Worm (Caenorhabditis elegans): ENCODE measurements around the gene C04C3.4.

Gene C04C3.4

DNA sequence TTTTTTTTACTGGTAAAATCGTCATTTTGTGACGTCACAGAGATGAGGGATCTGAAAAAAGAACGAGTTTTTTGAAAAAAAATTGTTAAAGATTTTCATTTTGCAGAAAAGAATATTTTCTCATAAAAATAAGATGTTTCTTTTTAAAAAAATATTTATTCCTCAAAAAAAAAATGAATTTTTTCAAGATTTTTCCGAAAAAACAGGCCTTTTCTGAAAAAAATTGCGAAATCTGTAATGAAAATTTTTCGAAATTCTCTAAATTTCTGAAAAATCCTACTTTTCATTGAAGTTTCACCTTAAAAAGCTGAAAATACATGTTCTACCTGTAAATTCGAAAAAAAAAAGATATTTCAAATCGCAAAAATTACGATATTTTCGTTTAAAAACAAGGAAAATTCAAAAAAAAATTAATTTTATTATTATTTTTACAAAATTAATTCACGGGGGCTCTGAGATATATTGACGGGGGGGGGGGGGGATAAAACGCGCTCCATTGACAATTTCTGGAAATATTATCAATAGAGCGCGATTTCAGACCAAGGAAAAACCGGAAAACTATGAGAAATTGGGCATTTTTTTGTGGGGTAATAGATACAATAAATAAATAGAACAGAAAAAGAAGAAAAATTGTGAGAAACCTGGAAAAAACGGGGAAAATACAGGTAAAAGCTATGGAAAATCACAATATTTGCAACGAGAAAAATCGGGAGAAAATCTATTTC lies 15.9 kb upstream of the C04C3.4 start, which contains the start of gene otub-4:
TSS of gene otub-4 (minus strand) at position 51 of the 725 bp plus-strand sequence.
- TF ChIP-seq unc-55 (GFP tag; optimal IDR thresholded peaks at IDR 0.05) (peak; percentile 15), lin-11 (tag; optimal IDR thresholded peaks at IDR 0.05) (no peak)

DNA sequence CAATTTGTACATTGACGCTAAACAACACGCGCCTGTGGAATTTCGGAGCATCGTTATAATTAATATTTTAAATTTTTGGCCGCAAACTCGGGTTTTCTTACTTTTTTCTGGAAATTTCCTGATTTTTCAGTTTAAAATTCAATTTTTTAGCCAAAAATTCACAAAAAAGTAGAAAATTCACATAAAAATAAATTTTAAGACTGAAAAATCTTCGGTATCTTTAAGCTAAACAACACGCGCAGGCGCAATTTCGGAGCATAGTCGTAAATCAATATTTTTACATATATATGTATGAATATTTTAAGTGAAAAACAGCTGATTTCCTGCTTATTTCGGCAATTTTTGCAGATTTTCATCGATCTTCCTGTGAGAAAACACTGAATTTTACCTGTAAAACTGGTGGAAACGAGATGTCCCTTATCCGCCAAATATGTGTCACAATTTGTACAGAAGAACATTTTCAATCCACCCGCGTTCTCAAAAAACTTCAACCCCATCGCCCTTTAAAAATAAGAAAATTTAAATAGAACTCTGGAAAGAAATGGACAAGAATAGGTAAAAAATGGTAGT lies 11.7 kb upstream of the C04C3.4 start, which contains the start of gene B0546.3:
TSS of gene B0546.3 (minus strand) at position 504 of the 570 bp plus-strand sequence.
- no peak for TF ChIP-seq nhr-77 (tag; optimal IDR thresholded peaks at IDR 0.05)
- no peak for TF ChIP-seq lin-13 (GFP tag; optimal IDR thresholded peaks at IDR 0.05)
- peak; percentile 71 for TF ChIP-seq ama-1 (optimal IDR thresholded peaks at IDR 0.05)
- TF ChIP-seq lsy-2 (tag; optimal IDR thresholded peaks at IDR 0.05) = peak in 1 of 2 experiments; percentile 19

DNA sequence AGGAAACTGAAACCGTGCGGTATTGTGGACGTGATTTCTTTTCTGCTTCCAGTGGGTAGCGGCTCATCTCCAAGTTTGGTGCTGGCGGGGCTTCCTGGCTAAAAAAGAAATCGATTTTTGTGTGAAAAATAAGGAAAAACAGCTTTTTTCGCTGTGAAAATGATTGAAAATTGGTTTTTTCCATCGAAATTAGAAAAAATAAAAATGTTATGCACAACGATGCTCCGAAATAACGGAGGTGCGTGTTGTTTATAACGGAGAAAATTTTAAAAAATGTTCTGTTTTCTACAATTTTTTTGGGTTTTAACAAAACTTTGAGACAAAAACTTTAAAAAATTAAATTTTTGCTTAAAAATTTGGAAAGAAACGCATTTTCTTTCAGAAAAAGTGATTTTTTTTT lies 11.0 kb upstream of the C04C3.4 start:
- TF ChIP-seq unc-55 (GFP tag; optimal IDR thresholded peaks at IDR 0.05) (peak; percentile 16), unc-62 (GFP tag; optimal IDR thresholded peaks at IDR 0.05) (no peak), lsy-2 (tag; optimal IDR thresholded peaks at IDR 0.05) (peak in 1 of 2 experiments; percentile 3), nhr-21 (tag; optimal IDR thresholded peaks at IDR 0.05) (no peak)

DNA sequence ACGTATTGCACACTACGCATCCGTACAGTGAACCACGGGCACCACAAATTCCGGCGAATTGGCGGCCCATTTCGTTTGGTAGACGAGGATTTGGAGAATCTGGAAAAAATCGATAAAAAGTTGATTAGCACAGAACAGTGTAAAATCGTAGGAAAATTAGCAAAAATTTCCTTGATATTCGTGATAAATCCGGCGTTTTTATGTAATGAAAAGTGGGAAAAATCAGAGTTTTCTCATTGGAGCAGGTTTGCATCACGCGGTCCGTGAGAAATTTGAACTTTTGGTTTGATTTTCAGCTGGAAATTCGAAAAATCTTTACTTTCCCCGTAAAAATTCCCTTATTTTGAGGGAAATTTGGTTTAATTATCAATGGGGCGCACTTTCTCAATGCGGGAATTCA lies 10.1 kb upstream of the C04C3.4 start, which contains the start of gene B0546.4:
TSS of gene B0546.4 (minus strand) at position 101 of the 400 bp plus-strand sequence.
- no peak for TF ChIP-seq crh-2 (tag; optimal IDR thresholded peaks at IDR 0.05)
- TF ChIP-seq nhr-23 (tag; optimal IDR thresholded peaks at IDR 0.05) = no peak
- TF ChIP-seq aly-2 (tag; optimal IDR thresholded peaks at IDR 0.05) = no peak
- TF ChIP-seq gmeb-1 (tag; optimal IDR thresholded peaks at IDR 0.05) = no peak

DNA sequence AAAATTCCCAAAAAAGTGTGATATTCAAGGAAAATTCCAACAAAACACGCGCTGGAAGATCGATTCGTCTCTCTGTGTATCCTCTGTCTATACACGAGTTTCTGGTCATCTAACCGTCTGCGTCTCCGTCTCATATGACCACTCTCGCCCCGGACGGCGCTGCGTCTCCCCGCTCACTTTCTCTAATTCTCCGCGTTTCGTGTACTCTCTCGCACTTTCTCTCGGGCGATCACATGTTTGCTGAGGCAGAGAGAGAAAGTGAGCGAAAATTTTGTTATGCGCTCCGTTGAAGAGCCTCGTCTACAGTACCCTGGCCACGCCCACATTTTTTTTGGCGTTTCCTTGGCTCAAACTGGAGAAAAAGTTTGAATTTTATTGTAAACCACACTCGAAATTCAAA lies 9.6 kb upstream of the C04C3.4 start:
- no peak for TF ChIP-seq ZK546.5 (tag; optimal IDR thresholded peaks at IDR 0.05)
- no peak for TF ChIP-seq ama-1 (optimal IDR thresholded peaks at IDR 0.05)
- peak; percentile 96 for TF ChIP-seq C34F6.9 (tag; optimal IDR thresholded peaks at IDR 0.05)
- TF ChIP-seq Y55F3AM.14 (GFP tag; optimal IDR thresholded peaks at IDR 0.05) = peak; percentile 70
- peak; percentile 71 for TF ChIP-seq ceh-82 (tag; optimal IDR thresholded peaks at IDR 0.05)
- TF ChIP-seq mbf-1 (tag; optimal IDR thresholded peaks at IDR 0.05) = no peak
- peak; percentile 91 for TF ChIP-seq nhr-21 (tag; optimal IDR thresholded peaks at IDR 0.05)
- TF ChIP-seq nhr-23 (tag; optimal IDR thresholded peaks at IDR 0.05) = no peak
- no peak for TF ChIP-seq nhr-12 (tag; optimal IDR thresholded peaks at IDR 0.05)
- TF ChIP-seq lin-11 (tag; optimal IDR thresholded peaks at IDR 0.05) = peak; percentile 86
- peak; percentile 16 for TF ChIP-seq ceh-16 (tag; optimal IDR thresholded peaks at IDR 0.05)
- TF ChIP-seq egl-27 (tag; optimal IDR thresholded peaks at IDR 0.05) = peak; percentile 82
- TF ChIP-seq unc-55 (GFP tag; optimal IDR thresholded peaks at IDR 0.05) = peak; percentile 84
- peak; percentile 68 for TF ChIP-seq fos-1 (tag; optimal IDR thresholded peaks at IDR 0.05)
- TF ChIP-seq nhr-11 (tag; optimal IDR thresholded peaks at IDR 0.05) = no peak
- TF ChIP-seq peb-1 (tag; optimal IDR thresholded peaks at IDR 0.05) = no peak
- TF ChIP-seq F13H6.1 (tag; optimal IDR thresholded peaks at IDR 0.05) = peak; percentile 94
- peak; percentile 84 for TF ChIP-seq nhr-129 (tag; optimal IDR thresholded peaks at IDR 0.05)
- peak; percentile 88 for TF ChIP-seq sma-9 (GFP tag; optimal IDR thresholded peaks at IDR 0.05)
- no peak for TF ChIP-seq sma-9 (tag; optimal IDR thresholded peaks at IDR 0.05)
- TF ChIP-seq unc-39 (tag; optimal IDR thresholded peaks at IDR 0.05) = no peak
- peak; percentile 79 for TF ChIP-seq mab-5 (tag; optimal IDR thresholded peaks at IDR 0.05)
- TF ChIP-seq nhr-10 (tag; optimal IDR thresholded peaks at IDR 0.05) = peak; percentile 9
- TF ChIP-seq dmd-4 (tag; optimal IDR thresholded peaks at IDR 0.05) = no peak
- no peak for TF ChIP-seq R02D3.7 (tag; optimal IDR thresholded peaks at IDR 0.05)
- TF ChIP-seq nhr-25 (tag; optimal IDR thresholded peaks at IDR 0.05) = peak; percentile 90
- TF ChIP-seq sma-3 (GFP tag; optimal IDR thresholded peaks at IDR 0.05) = peak; percentile 87
- peak; percentile 92 for TF ChIP-seq crh-2 (tag; optimal IDR thresholded peaks at IDR 0.05)
- peak; percentile 84 for TF ChIP-seq sem-4 (tag; optimal IDR thresholded peaks at IDR 0.05)
- peak; percentile 72 for TF ChIP-seq nhr-6 (tag; optimal IDR thresholded peaks at IDR 0.05)
- TF ChIP-seq nhr-237 (tag; optimal IDR thresholded peaks at IDR 0.05) = peak; percentile 4
- TF ChIP-seq elt-1 (tag; optimal IDR thresholded peaks at IDR 0.05) = no peak
- TF ChIP-seq aly-2 (tag; optimal IDR thresholded peaks at IDR 0.05) = no peak
- TF ChIP-seq ztf-1 (GFP tag; conservative IDR thresholded peaks at IDR 0.05) = no peak
- peak; percentile 75 to 93 for TF ChIP-seq mdl-1 (tag; optimal IDR thresholded peaks at IDR 0.05)
- no peak for TF ChIP-seq lin-39 (tag; optimal IDR thresholded peaks at IDR 0.05)
- TF ChIP-seq unc-62 (GFP tag; optimal IDR thresholded peaks at IDR 0.05) = no peak
- TF ChIP-seq blmp-1 (tag; optimal IDR thresholded peaks at IDR 0.05; ENCODE audit: insufficient read depth) = peak; percentile 95
- no peak for TF ChIP-seq ztf-11 (tag; optimal IDR thresholded peaks at IDR 0.05)

All from whole organism, L2 larva.